Worm (Caenorhabditis elegans): Measurements from ENCODE around the gene nspb-8.

DNA sequence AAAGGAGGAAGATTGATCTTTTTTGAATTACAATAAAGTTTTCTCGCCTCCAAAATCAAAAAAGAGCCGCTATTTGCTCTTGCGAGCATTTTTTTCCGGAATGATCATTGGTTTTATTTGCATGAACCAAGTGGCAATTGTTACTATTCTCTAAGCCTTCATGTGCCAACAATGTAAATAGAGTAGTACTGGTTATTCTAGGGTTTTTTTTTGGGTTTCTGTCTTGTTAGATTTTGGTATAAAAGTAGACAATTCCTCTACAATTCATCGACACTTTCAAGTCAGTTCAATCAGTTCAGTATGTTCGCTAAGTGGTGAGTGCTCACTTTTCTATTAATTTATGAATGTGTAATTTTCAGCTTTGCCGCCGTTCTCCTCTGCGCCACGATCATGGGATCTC is 2.4 kb downstream of the nspb-8 start, which contains the start of gene nspb-7:
- TF ChIP-seq ztf-16 (tag; optimal IDR thresholded peaks at IDR 0.05): no peak
- TF ChIP-seq nhr-232 (tag; optimal IDR thresholded peaks at IDR 0.05): no peak

Data from whole organism, late embryonic.